Worm (Caenorhabditis elegans): Measurements from ENCODE around the gene ztf-17.

DNA sequence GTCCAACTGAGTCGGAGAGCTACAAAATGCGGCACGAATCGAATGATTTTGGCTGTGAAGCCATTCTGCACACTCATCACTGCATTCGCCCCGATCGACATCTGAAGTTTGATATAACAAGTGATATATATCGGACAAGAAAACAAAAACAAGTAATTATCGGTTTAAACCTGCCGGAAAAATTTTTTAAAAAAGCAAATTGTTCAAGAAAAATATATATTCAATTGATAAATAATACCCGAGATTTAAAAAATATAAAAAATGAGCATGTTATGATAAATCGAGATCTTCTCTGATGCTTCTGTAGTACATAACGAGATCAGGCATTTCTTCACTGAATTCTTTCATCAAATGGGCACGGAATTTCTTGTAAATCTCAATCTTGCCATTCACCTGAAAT, 16.3 kb downstream of the ztf-17 start, which contains the start of gene T09A5.5:
- TF ChIP-seq tbx-11 (GFP tag; IDR thresholded peaks at IDR 0.05) (no peak), sea-1 (GFP tag; conservative IDR thresholded peaks at IDR 0.05) (no peak), F13C5.2 (tag; optimal IDR thresholded peaks at IDR 0.05) (no peak), ceh-36 (tag; optimal IDR thresholded peaks at IDR 0.05) (no peak), flt-1 (GFP tag; IDR thresholded peaks at IDR 0.05) (no peak), ama-1 (optimal IDR thresholded peaks at IDR 0.05) (no peak), scrt-1 (GFP tag; IDR thresholded peaks at IDR 0.05) (no peak)
